Worm (Caenorhabditis elegans) whole organism, L1 larva: ENCODE results near the gene C04F6.9.

ENCODE experiments used
- C16A3.4 ChIP-seq: fragments of 150-350 bp; optimal IDR thresholded peaks from 2 replicates; lab custom pipeline; 2014; ENCODE audit warnings: missing biosample characterization, missing genetic modification characterization
- C34B4.2 ChIP-seq: sonication (generic microtip); optimal IDR thresholded peaks from 2 replicates; lab custom pipeline; 2017; ENCODE audit warnings: mild to moderate bottlenecking, missing genetic modification characterization, missing compliant biosample characterization
- aha-1 ChIP-seq: fragments of 150-350 bp; optimal IDR thresholded peaks from 2 replicates; lab custom pipeline; 2014; ENCODE audit warnings: missing biosample characterization, missing genetic modification characterization
- alr-1 ChIP-seq: fragments of 200-800 bp; sonication (Bioruptor generic); optimal IDR thresholded peaks from 2 replicates; lab custom pipeline; 2018; ENCODE audit warnings: borderline replicate concordance, mild to moderate bottlenecking, missing genetic modification characterization, missing compliant biosample characterization
- ceh-63 ChIP-seq: fragments of 200-800 bp; sonication (Bioruptor generic); optimal IDR thresholded peaks from 2 replicates; lab custom pipeline; 2018; ENCODE audit warnings: mild to moderate bottlenecking, missing genetic modification characterization, missing compliant biosample characterization
- dsc-1 ChIP-seq: sonication (generic microtip); optimal IDR thresholded peaks from 2 replicates; lab custom pipeline; 2016; ENCODE audit warnings: mild to moderate bottlenecking, missing genetic modification characterization, missing compliant biosample characterization
- efl-3 ChIP-seq: fragments of 200-800 bp; sonication (Bioruptor generic); optimal IDR thresholded peaks from 2 replicates; lab custom pipeline; 2018; ENCODE audit warnings: mild to moderate bottlenecking, missing genetic modification characterization, missing compliant biosample characterization
- egl-13 ChIP-seq: sonication (generic microtip); optimal IDR thresholded peaks from 2 replicates; lab custom pipeline; 2016; ENCODE audit warnings: missing genotype, missing genetic modification reagents, missing genetic modification characterization, missing compliant biosample characterization
- egl-27 ChIP-seq, 2 experiments: fragments of 150-350 bp in 1 of 2; sonication (generic microtip); optimal IDR thresholded peaks; 3 replicates each; lab custom pipeline; 2017 to 2018; ENCODE audit warnings: missing biosample characterization in 2 of 2, missing genetic modification characterization in 2 of 2, missing genetic modification reagents in 2 of 2
- elt-3 ChIP-seq, 6 experiments: fragments of 150-350 bp in 1 of 6; sonication (generic microtip); optimal IDR thresholded peaks; 2 replicates each; lab custom pipeline; 2017 to 2018; ENCODE audit warnings: missing biosample characterization in 6 of 6, missing genetic modification characterization in 6 of 6, inconsistent platforms in 1 of 6
- ets-5 ChIP-seq: fragments of 200-800 bp; sonication (Bioruptor generic); IDR thresholded peaks from 2 replicates; pipeline ENCODE4 v1.3.6; 2022; ENCODE audit warnings: missing genetic modification characterization, missing compliant biosample characterization
- fkh-10 ChIP-seq: sonication (generic microtip); optimal IDR thresholded peaks from 2 replicates; lab custom pipeline; 2017; ENCODE audit warnings: missing biosample characterization, missing genetic modification reagents, missing genetic modification characterization
- fkh-4 ChIP-seq: sonication (generic microtip); optimal IDR thresholded peaks from 2 replicates; lab custom pipeline; 2016; ENCODE audit warnings: missing compliant biosample characterization, missing genetic modification characterization, borderline replicate concordance
- fkh-8 ChIP-seq: sonication (generic microtip); optimal IDR thresholded peaks from 2 replicates; lab custom pipeline; 2016; ENCODE audit warnings: mild to moderate bottlenecking, missing genetic modification characterization, missing compliant biosample characterization
- hlh-4 ChIP-seq: sonication (generic microtip); optimal IDR thresholded peaks from 2 replicates; lab custom pipeline; 2016; ENCODE audit warnings: mild to moderate bottlenecking, missing genetic modification characterization, missing compliant biosample characterization
- hpl-2 ChIP-seq: fragments of 150-350 bp; optimal IDR thresholded peaks from 2 replicates; lab custom pipeline; 2014; ENCODE audit warnings: missing biosample characterization, missing genetic modification reagents, missing genetic modification characterization
- lin-13 ChIP-seq: fragments of 150-350 bp; optimal IDR thresholded peaks from 2 replicates; lab custom pipeline; 2014; ENCODE audit warnings: missing biosample characterization, missing genetic modification reagents, missing genetic modification characterization
- lin-14 ChIP-seq: fragments of 200-800 bp; sonication (Bioruptor generic); optimal IDR thresholded peaks from 2 replicates; lab custom pipeline; 2018; ENCODE audit warnings: mild to moderate bottlenecking, missing genetic modification characterization, moderate library complexity, missing compliant biosample characterization
- lin-15B ChIP-seq: fragments of 150-350 bp; sonication (generic microtip); optimal IDR thresholded peaks from 3 replicates; lab custom pipeline; 2014; ENCODE audit warnings: missing biosample characterization, missing genetic modification characterization
- lir-3 ChIP-seq: sonication (generic microtip); optimal IDR thresholded peaks from 2 replicates; lab custom pipeline; 2016; ENCODE audit warnings: mild to moderate bottlenecking, missing genetic modification characterization, moderate library complexity, missing compliant biosample characterization; ENCODE audit not compliant: poor library complexity
- lsy-2 ChIP-seq, 2 experiments: fragments of 150-350 bp; optimal IDR thresholded peaks; 2 replicates each; lab custom pipeline; 2014; ENCODE audit warnings: missing biosample characterization in 2 of 2, missing genetic modification characterization in 2 of 2
- mef-2 ChIP-seq: fragments of 150-350 bp; optimal IDR thresholded peaks from 2 replicates; lab custom pipeline; 2014; ENCODE audit warnings: missing biosample characterization, missing genetic modification characterization
- nhr-237 ChIP-seq: fragments of 150-350 bp; optimal IDR thresholded peaks from 2 replicates; lab custom pipeline; 2014; ENCODE audit warnings: missing biosample characterization, missing genetic modification characterization
- nhr-28 ChIP-seq: fragments of 150-350 bp; optimal IDR thresholded peaks from 2 replicates; lab custom pipeline; 2014; ENCODE audit warnings: missing biosample characterization, missing genetic modification characterization
- nhr-85 ChIP-seq: sonication (generic microtip); peaks from one replicate; lab custom pipeline; 2016; ENCODE audit warnings: missing genetic modification characterization, inconsistent platforms, missing compliant biosample characterization
- pqm-1 ChIP-seq: sonication (generic microtip); optimal IDR thresholded peaks from 3 replicates; lab custom pipeline; 2017; ENCODE audit warnings: missing biosample characterization, missing genetic modification characterization
- rnt-1 ChIP-seq: sonication (generic microtip); optimal IDR thresholded peaks from 2 replicates; lab custom pipeline; 2016; ENCODE audit warnings: mild to moderate bottlenecking, missing genetic modification characterization, moderate library complexity, missing compliant biosample characterization
- skn-1 ChIP-seq: fragments of 150-350 bp; optimal IDR thresholded peaks from 2 replicates; lab custom pipeline; 2014; ENCODE audit warnings: missing biosample characterization, missing genetic modification characterization
- snu-23 ChIP-seq: sonication (generic microtip); optimal IDR thresholded peaks from 2 replicates; lab custom pipeline; 2016; ENCODE audit warnings: missing genetic modification characterization, missing compliant biosample characterization
- sptf-1 ChIP-seq: fragments of 150-350 bp; optimal IDR thresholded peaks from 2 replicates; lab custom pipeline; 2014; ENCODE audit warnings: missing biosample characterization, missing genetic modification characterization
- sup-37 ChIP-seq: fragments of 200-800 bp; sonication (Bioruptor generic); optimal IDR thresholded peaks from 2 replicates; lab custom pipeline; 2018; ENCODE audit warnings: mild to moderate bottlenecking, missing genetic modification characterization, missing compliant biosample characterization
- tbx-2 ChIP-seq: sonication (generic microtip); optimal IDR thresholded peaks from 2 replicates; lab custom pipeline; 2016; ENCODE audit warnings: missing genetic modification characterization, missing compliant biosample characterization
- tlp-1 ChIP-seq: fragments of 150-350 bp; optimal IDR thresholded peaks from 2 replicates; lab custom pipeline; 2014; ENCODE audit warnings: missing biosample characterization, missing genetic modification characterization
- unc-130 ChIP-seq: fragments of 150-350 bp; optimal IDR thresholded peaks from 2 replicates; lab custom pipeline; 2017; ENCODE audit warnings: missing biosample characterization, missing genetic modification characterization, inconsistent platforms

The C04F6.9 gene

DNA sequence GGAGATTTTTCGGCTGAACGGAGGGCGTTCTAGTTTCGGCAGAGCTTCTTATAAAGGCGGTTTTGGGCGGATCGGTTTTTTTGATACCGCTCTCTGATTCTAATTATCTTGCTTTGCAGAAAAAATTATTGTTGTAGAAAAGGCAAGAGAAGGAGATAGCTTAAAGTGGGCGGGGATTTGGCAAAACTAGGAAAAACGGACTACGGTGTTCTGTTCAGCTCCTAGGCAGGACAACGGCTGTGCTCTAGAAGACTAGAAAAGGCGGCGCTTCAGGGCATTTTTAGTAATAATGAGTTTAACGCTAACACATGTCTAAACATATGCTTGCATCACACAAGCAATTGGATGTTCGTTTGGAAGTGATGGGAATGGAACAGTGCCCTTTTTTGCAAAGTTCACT is 17.3 kb downstream of the C04F6.9 start, which contains the start of gene C04F6.7:
TSS of gene C04F6.7 (minus strand) at position 101 of the 400 bp plus-strand sequence.
- TF ChIP-seq fkh-10 (GFP tag; lab: Kevin White, UChicago) (no peak), mef-2 (no peak), nhr-237 (tag; lab: Kevin White, UChicago) (no peak), fkh-8 (tag; lab: Kevin White, UChicago) (no peak), ets-5 (GFP tag; lab: Robert Waterston, UW) (no peak), C34B4.2 (no peak), elt-3 (tag; optimal IDR thresholded peaks at IDR 0.05; lab: Kevin White, UChicago) (no peak), hlh-4 (no peak), tbx-2 (tag; lab: Kevin White, UChicago) (no peak), skn-1 (tag; lab: Kevin White, UChicago) (no peak), lsy-2 (tag; optimal IDR thresholded peaks at IDR 0.05; lab: Kevin White, UChicago) (no peak), pqm-1 (tag; lab: Kevin White, UChicago) (no peak)

DNA sequence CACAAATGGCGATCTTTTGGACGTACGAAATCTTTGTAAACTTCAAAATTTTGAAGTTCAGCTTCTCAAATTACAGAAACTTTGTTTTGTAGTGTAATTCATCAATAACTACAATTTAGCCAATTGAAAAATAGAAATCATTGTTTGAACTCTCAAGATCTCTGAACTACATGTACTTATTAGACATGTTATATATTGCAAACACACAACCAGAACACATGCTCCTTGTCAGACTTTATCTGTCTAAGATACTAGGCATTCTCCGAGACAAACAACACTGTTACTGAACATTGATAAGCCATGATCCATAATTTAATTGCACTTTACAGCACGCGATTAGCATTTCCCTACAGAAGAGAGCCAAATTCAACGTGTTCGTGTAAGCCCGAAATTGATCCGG is 22.7 kb downstream of the C04F6.9 start, which contains the start of gene ZK813.6:
TSS of gene ZK813.6 (plus strand) at position 301 of the 400 bp plus-strand sequence.
- no peak for TF ChIP-seq lin-14 (GFP tag; lab: Kevin White, UChicago)
- no peak for TF ChIP-seq sptf-1
- TF ChIP-seq aha-1: no peak
- TF ChIP-seq nhr-85: no peak
- TF ChIP-seq C16A3.4 (tag; lab: Kevin White, UChicago): no peak
- no peak for TF ChIP-seq lir-3 (tag; lab: Kevin White, UChicago)
- no peak for TF ChIP-seq lin-15B (tag; lab: Kevin White, UChicago)
- TF ChIP-seq fkh-4 (tag; lab: Kevin White, UChicago): no peak
- TF ChIP-seq ceh-63 (GFP tag; lab: Kevin White, UChicago): no peak
- TF ChIP-seq fkh-10 (GFP tag; lab: Kevin White, UChicago): no peak
- no peak for TF ChIP-seq lin-13
- TF ChIP-seq, all 84 proteins: peak for 0

DNA sequence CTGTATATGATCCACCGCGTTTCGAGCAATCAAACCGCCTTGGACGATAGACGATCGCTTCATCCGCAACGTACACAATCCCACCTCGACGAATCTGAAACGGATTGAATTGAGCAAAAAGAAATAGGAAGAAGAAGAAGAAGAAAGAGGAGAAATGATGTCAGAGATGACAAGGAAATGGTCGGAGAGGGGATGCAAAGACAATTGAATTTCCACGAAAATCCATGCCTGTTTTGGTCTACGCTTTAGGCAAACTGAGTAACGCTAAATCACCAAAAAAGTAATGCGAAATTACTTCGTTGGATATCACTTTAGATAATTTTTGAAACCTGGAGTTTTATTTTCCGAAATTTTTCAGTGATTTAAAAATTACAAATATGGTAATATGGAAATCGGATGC is 27.3 kb downstream of the C04F6.9 start:
- peak; percentile 59 for TF ChIP-seq fkh-10 (GFP tag; lab: Kevin White, UChicago)
- no peak for TF ChIP-seq alr-1 (tag; lab: Kevin White, UChicago)
- TF ChIP-seq efl-3 (GFP tag; lab: Kevin White, UChicago): no peak
- TF ChIP-seq ceh-63 (GFP tag; lab: Kevin White, UChicago): no peak

DNA sequence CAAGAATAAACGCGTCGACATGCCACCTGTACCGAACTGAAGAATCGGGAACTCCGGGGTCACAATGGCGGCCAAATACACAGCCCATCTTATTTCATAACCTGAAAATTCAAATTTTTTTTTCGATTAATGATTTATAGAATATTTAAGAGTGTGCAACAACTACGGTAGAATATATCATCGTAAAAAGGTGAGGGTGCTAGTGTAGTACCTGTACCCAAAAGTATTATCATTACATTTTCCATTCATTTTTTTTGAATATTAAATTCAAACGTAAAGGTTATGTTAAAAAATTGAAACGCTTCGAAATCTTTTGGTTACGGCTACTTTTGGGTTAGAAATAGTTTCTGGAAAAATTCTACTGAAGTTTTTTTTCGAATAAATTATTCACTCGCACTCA is 28.2 kb downstream of the C04F6.9 start, which contains the start of gene ZK813.4:
TSS of gene ZK813.4 (minus strand) at position 101 of the 400 bp plus-strand sequence.
- TF ChIP-seq nhr-28 (tag; lab: Kevin White, UChicago): no peak
- TF ChIP-seq egl-27 (tag; optimal IDR thresholded peaks at IDR 0.05; lab: Kevin White, UChicago): no peak
- TF ChIP-seq elt-3 (tag; optimal IDR thresholded peaks at IDR 0.05; lab: Kevin White, UChicago): no peak
- no peak for TF ChIP-seq hpl-2 (GFP tag; lab: Kevin White, UChicago)
- TF ChIP-seq snu-23 (GFP tag; lab: Kevin White, UChicago): no peak
- TF ChIP-seq C34B4.2: no peak
- TF ChIP-seq C16A3.4 (tag; lab: Kevin White, UChicago): no peak
- no peak for TF ChIP-seq egl-13 (tag; lab: Kevin White, UChicago)
- TF ChIP-seq tlp-1 (tag; lab: Kevin White, UChicago): no peak
- no peak for TF ChIP-seq dsc-1 (tag; lab: Kevin White, UChicago)
- TF ChIP-seq, all 84 proteins: peak for 0

DNA sequence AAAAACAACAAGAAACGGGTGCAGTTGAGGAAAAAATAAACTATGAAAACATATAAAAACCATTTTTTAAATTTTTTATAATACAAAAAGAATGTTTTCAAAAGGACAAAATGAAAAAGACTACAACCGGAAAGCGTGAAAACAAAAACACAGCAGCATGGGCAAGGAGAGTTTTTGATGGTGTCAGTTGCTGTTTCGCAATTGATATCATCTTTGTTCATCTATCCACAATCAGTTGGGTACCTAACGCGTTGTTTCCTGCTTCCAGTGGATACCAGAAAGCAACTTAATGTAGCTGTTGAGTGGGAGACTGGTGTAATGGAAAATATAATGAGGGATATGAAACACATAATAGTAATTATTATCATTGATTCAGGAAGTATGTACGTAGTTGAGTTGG is 38.0 kb downstream of the C04F6.9 start:
- TF ChIP-seq rnt-1 (tag; lab: Kevin White, UChicago) (peak; percentile 59), ets-5 (GFP tag; lab: Robert Waterston, UW) (no peak)

- TF ChIP-seq rnt-1 (tag; lab: Kevin White, UChicago): peak; percentile 65
- TF ChIP-seq unc-130 (tag; lab: Kevin White, UChicago): no peak
- TF ChIP-seq sup-37 (GFP tag; lab: Kevin White, UChicago): no peak
Observed at ce11 chrX:3440308-3440707, 38.5 kb downstream of the C04F6.9 start.
